ENCODE assay signal across 1 fruit fly cellular context in genomic region chr3L:733845-734697, dm6.
TF ChIP-seq lines count a peak whose summit lies in the region.

No protein-coding gene starts in this region.

TF ChIP-seq in whole organism, embryonic, 481 proteins besides CTCF, POLR2A, EP300 and RAD21 (continued from another document):
- TF ChIP-seq CG7271 (tag; optimal IDR thresholded peaks at IDR 0.05; lab: Kevin White, UChicago) (no peak), dmrt11E (tag; optimal IDR thresholded peaks at IDR 0.05; lab: Kevin White, UChicago) (peak; percentile 21), Jarid2 (GFP tag; optimal IDR thresholded peaks at IDR 0.05; lab: Kevin White, UChicago) (no peak), CG14667 (GFP tag; IDR thresholded peaks at IDR 0.05; lab: Robert Waterston, UW) (no peak), CG4854 (GFP tag; optimal IDR thresholded peaks at IDR 0.05; lab: Kevin White, UChicago) (no peak), Opbp (GFP tag; IDR thresholded peaks at IDR 0.05; lab: Robert Waterston, UW; ENCODE audit: partially characterized antibody) (no peak), CG6254 (GFP tag; optimal IDR thresholded peaks at IDR 0.05; lab: Kevin White, UChicago) (no peak), CG18619 (GFP tag; optimal IDR thresholded peaks at IDR 0.05; lab: Kevin White, UChicago) (no peak), CG12236 (GFP tag; optimal IDR thresholded peaks at IDR 0.05; lab: Kevin White, UChicago) (no peak), stwl (tag; optimal IDR thresholded peaks at IDR 0.05; lab: Kevin White, UChicago) (no peak), insv (GFP tag; optimal IDR thresholded peaks at IDR 0.05; lab: Kevin White, UChicago) (no peak), CG13123 (GFP tag; optimal IDR thresholded peaks at IDR 0.05; lab: Kevin White, UChicago) (no peak), HLH3B (GFP tag; IDR thresholded peaks at IDR 0.05; lab: Robert Waterston, UW) (no peak), eve (GFP tag; optimal IDR thresholded peaks at IDR 0.05; lab: Kevin White, UChicago) (peak in 1 of 2 experiments; percentile 45), CG42726 (GFP tag; IDR thresholded peaks at IDR 0.05; lab: Robert Waterston, UW; ENCODE audit: partially characterized antibody) (no peak), Oaz (GFP tag; IDR thresholded peaks at IDR 0.05; lab: Robert Waterston, UW) (no peak), CG13775 (GFP tag; optimal IDR thresholded peaks at IDR 0.05; lab: Kevin White, UChicago) (no peak), Ptx1 (GFP tag; IDR thresholded peaks at IDR 0.05; lab: Robert Waterston, UW) (peak; percentile 31; the same call in 1 of the 2 replicates), CG3407 (GFP tag; optimal IDR thresholded peaks at IDR 0.05; lab: Kevin White, UChicago) (no peak), CG4282 (GFP tag; optimal IDR thresholded peaks at IDR 0.05; lab: Kevin White, UChicago) (no peak), Trl (optimal IDR thresholded peaks at IDR 0.05; lab: Kevin White, UChicago) (no peak), Trl (GFP tag; optimal IDR thresholded peaks at IDR 0.05; lab: Kevin White, UChicago) (no peak), CG12744 (GFP tag; optimal IDR thresholded peaks at IDR 0.05; lab: Kevin White, UChicago) (no peak), Xrp1 (GFP tag; IDR thresholded peaks at IDR 0.05; lab: Robert Waterston, UW) (no peak), C15 (GFP tag; IDR thresholded peaks at IDR 0.05; lab: Robert Waterston, UW) (no peak), CG10979 (tag; optimal IDR thresholded peaks at IDR 0.05; lab: Kevin White, UChicago) (peak; percentile 42), schlank (tag; optimal IDR thresholded peaks at IDR 0.05; lab: Kevin White, UChicago) (no peak), odd (GFP tag; optimal IDR thresholded peaks at IDR 0.05; lab: Kevin White, UChicago) (no peak), ro (GFP tag; IDR thresholded peaks at IDR 0.05; lab: Robert Waterston, UW) (no peak), Spps (tag; optimal IDR thresholded peaks at IDR 0.05; lab: Kevin White, UChicago) (no peak), CG1603 (tag; optimal IDR thresholded peaks at IDR 0.05; lab: Kevin White, UChicago) (peak; percentile 5), CG30020 (tag; optimal IDR thresholded peaks at IDR 0.05; lab: Kevin White, UChicago) (no peak), E2f1 (GFP tag; IDR thresholded peaks at IDR 0.05; lab: Robert Waterston, UW) (peak; percentile 15; the same call in 1 of the 2 replicates), CG11093 (GFP tag; IDR thresholded peaks at IDR 0.05; lab: Robert Waterston, UW) (no peak), sug (tag; optimal IDR thresholded peaks at IDR 0.05; lab: Kevin White, UChicago) (no peak), CG43689 (GFP tag; IDR thresholded peaks at IDR 0.05; lab: Robert Waterston, UW) (no peak), Chrac-16 (GFP tag; optimal IDR thresholded peaks at IDR 0.05; lab: Kevin White, UChicago) (no peak), CG4328 (GFP tag; optimal IDR thresholded peaks at IDR 0.05; lab: Kevin White, UChicago) (no peak), gcm (GFP tag; optimal IDR thresholded peaks at IDR 0.05; lab: Kevin White, UChicago) (no peak), dan (GFP tag; IDR thresholded peaks at IDR 0.05; lab: Robert Waterston, UW) (no peak), br (optimal IDR thresholded peaks at IDR 0.05; lab: Kevin White, UChicago) (no peak), Sox102F (GFP tag; optimal IDR thresholded peaks at IDR 0.05; lab: Kevin White, UChicago) (peak; percentile 43), CG13894 (tag; optimal IDR thresholded peaks at IDR 0.05; lab: Kevin White, UChicago) (peak; percentile 67), Adf1 (GFP tag; IDR thresholded peaks at IDR 0.05; lab: Robert Waterston, UW) (no peak), CG7357 (GFP tag; IDR thresholded peaks at IDR 0.05; lab: Robert Waterston, UW) (no peak), Hey (tag; optimal IDR thresholded peaks at IDR 0.05; lab: Kevin White, UChicago) (no peak), Med (GFP tag; lab: Kevin White, UChicago) (peak; percentile 71), cato (GFP tag; optimal IDR thresholded peaks at IDR 0.05; lab: Kevin White, UChicago; ENCODE audit: borderline replicate concordance) (no peak), CG13287 (GFP tag; IDR thresholded peaks at IDR 0.05; lab: Robert Waterston, UW; ENCODE audit: partially characterized antibody) (no peak), Awh (GFP tag; IDR thresholded peaks at IDR 0.05; lab: Robert Waterston, UW) (peak; percentile 66; the same call in 1 of the 2 replicates), ken (GFP tag; IDR thresholded peaks at IDR 0.05; lab: Robert Waterston, UW) (no peak), onecut (GFP tag; IDR thresholded peaks at IDR 0.05; lab: Robert Waterston, UW) (peak; percentile 34), wdn (GFP tag; IDR thresholded peaks at IDR 0.05; lab: Robert Waterston, UW) (no peak), CG10147 (GFP tag; optimal IDR thresholded peaks at IDR 0.05; lab: Kevin White, UChicago) (no peak), HmgZ (tag; optimal IDR thresholded peaks at IDR 0.05; lab: Kevin White, UChicago) (no peak), Atf3 (GFP tag; optimal IDR thresholded peaks at IDR 0.05; lab: Kevin White, UChicago) (no peak), gcm2 (GFP tag; optimal IDR thresholded peaks at IDR 0.05; lab: Kevin White, UChicago) (no peak), chn (GFP tag; optimal IDR thresholded peaks at IDR 0.05; lab: Kevin White, UChicago) (no peak), seq (GFP tag; IDR thresholded peaks at IDR 0.05; lab: Robert Waterston, UW) (no peak), MTF-1 (GFP tag; optimal IDR thresholded peaks at IDR 0.05; lab: Kevin White, UChicago; ENCODE audit: borderline replicate concordance) (no peak), CG7556 (GFP tag; optimal IDR thresholded peaks at IDR 0.05; lab: Kevin White, UChicago) (peak; percentile 76), nau (GFP tag; optimal IDR thresholded peaks at IDR 0.05; lab: Kevin White, UChicago) (no peak), amos (GFP tag; IDR thresholded peaks at IDR 0.05; lab: Robert Waterston, UW; ENCODE audit: partially characterized antibody) (no peak), ap (GFP tag; IDR thresholded peaks at IDR 0.05; lab: Robert Waterston, UW) (no peak), CG12942 (GFP tag; optimal IDR thresholded peaks at IDR 0.05; lab: Kevin White, UChicago) (no peak), Atf6 (GFP tag; IDR thresholded peaks at IDR 0.05; lab: Robert Waterston, UW) (0 out of 2 replicates have a peak, but pooled peaks have one; percentile 31), CG7372 (GFP tag; IDR thresholded peaks at IDR 0.05; lab: Robert Waterston, UW) (peak; percentile 36; the same call in 1 of the 2 replicates), caup (GFP tag; optimal IDR thresholded peaks at IDR 0.05; lab: Kevin White, UChicago; ENCODE audit: severe bottlenecking) (no peak), NfI (GFP tag; optimal IDR thresholded peaks at IDR 0.05; lab: Kevin White, UChicago) (no peak), zen2 (GFP tag; IDR thresholded peaks at IDR 0.05; lab: Robert Waterston, UW; ENCODE audit: partially characterized antibody) (no peak), Sin3A (optimal IDR thresholded peaks at IDR 0.05; lab: Kevin White, UChicago) (no peak), CG8281 (tag; optimal IDR thresholded peaks at IDR 0.05; lab: Kevin White, UChicago) (no peak), cg (GFP tag; optimal IDR thresholded peaks at IDR 0.05; lab: Kevin White, UChicago) (no peak), CG31365 (tag; optimal IDR thresholded peaks at IDR 0.05; lab: Kevin White, UChicago) (no peak), maf-S (GFP tag; optimal IDR thresholded peaks at IDR 0.05; lab: Kevin White, UChicago) (no peak), CG1233 (GFP tag; optimal IDR thresholded peaks at IDR 0.05; lab: Kevin White, UChicago) (no peak), CG3726 (GFP tag; IDR thresholded peaks at IDR 0.05; lab: Robert Waterston, UW) (no peak), CG9797 (GFP tag; optimal IDR thresholded peaks at IDR 0.05; lab: Kevin White, UChicago) (no peak), CG9817 (tag; optimal IDR thresholded peaks at IDR 0.05; lab: Kevin White, UChicago) (no peak), Blimp-1 (GFP tag; optimal IDR thresholded peaks at IDR 0.05; lab: Kevin White, UChicago) (no peak), inv (GFP tag; IDR thresholded peaks at IDR 0.05; lab: Robert Waterston, UW; ENCODE audit: partially characterized antibody) (no peak), H2.0 (GFP tag; IDR thresholded peaks at IDR 0.05; lab: Robert Waterston, UW) (no peak), ase (GFP tag; IDR thresholded peaks at IDR 0.05; lab: Robert Waterston, UW) (no peak), Dad (GFP tag; optimal IDR thresholded peaks at IDR 0.05; lab: Kevin White, UChicago) (no peak), Bteb2 (GFP tag; optimal IDR thresholded peaks at IDR 0.05; lab: Kevin White, UChicago) (no peak), CG1832 (GFP tag; optimal IDR thresholded peaks at IDR 0.05; lab: Kevin White, UChicago) (no peak), CG12155 (GFP tag; optimal IDR thresholded peaks at IDR 0.05; lab: Kevin White, UChicago) (no peak), D19A (tag; optimal IDR thresholded peaks at IDR 0.05; lab: Kevin White, UChicago) (no peak), CG8924 (tag; optimal IDR thresholded peaks at IDR 0.05; lab: Kevin White, UChicago) (peak; percentile 21), tap (tag; optimal IDR thresholded peaks at IDR 0.05; lab: Kevin White, UChicago) (no peak), CG5953 (GFP tag; IDR thresholded peaks at IDR 0.05; lab: Robert Waterston, UW) (no peak), Kr (GFP tag; optimal IDR thresholded peaks at IDR 0.05; lab: Kevin White, UChicago) (no peak), CG9727 (GFP tag; optimal IDR thresholded peaks at IDR 0.05; lab: Kevin White, UChicago) (peak; percentile 55), Sry-δ (GFP tag; optimal IDR thresholded peaks at IDR 0.05; lab: Kevin White, UChicago) (no peak), CG14860 (GFP tag; IDR thresholded peaks at IDR 0.05; lab: Robert Waterston, UW; ENCODE audit: partially characterized antibody) (no peak), CG30403 (GFP tag; optimal IDR thresholded peaks at IDR 0.05; lab: Kevin White, UChicago) (peak; percentile 42), Dll (GFP tag; IDR thresholded peaks at IDR 0.05; lab: Robert Waterston, UW; ENCODE audit: partially characterized antibody) (no peak), sd (tag; optimal IDR thresholded peaks at IDR 0.05; lab: Kevin White, UChicago) (peak; percentile 45), CG12299 (tag; optimal IDR thresholded peaks at IDR 0.05; lab: Kevin White, UChicago) (no peak), Poxn (GFP tag; IDR thresholded peaks at IDR 0.05; lab: Robert Waterston, UW) (no peak), CG17361 (GFP tag; IDR thresholded peaks at IDR 0.05; lab: Robert Waterston, UW) (peak; percentile 71), knrl (GFP tag; IDR thresholded peaks at IDR 0.05; lab: Robert Waterston, UW; ENCODE audit: partially characterized antibody) (no peak), jing (GFP tag; optimal IDR thresholded peaks at IDR 0.05; lab: Kevin White, UChicago) (no peak), CoRest (tag; optimal IDR thresholded peaks at IDR 0.05; lab: Kevin White, UChicago) (peak; percentile 45), CG15073 (GFP tag; optimal IDR thresholded peaks at IDR 0.05; lab: Kevin White, UChicago) (no peak), CG31224 (GFP tag; IDR thresholded peaks at IDR 0.05; lab: Robert Waterston, UW) (no peak), sisA (GFP tag; IDR thresholded peaks at IDR 0.05; lab: Robert Waterston, UW) (no peak), phol (tag; optimal IDR thresholded peaks at IDR 0.05; lab: Kevin White, UChicago) (peak; percentile 24), gro (GFP tag; optimal IDR thresholded peaks at IDR 0.05; lab: Kevin White, UChicago) (no peak), fd64A (GFP tag; optimal IDR thresholded peaks at IDR 0.05; lab: Kevin White, UChicago) (no peak), CG14014 (GFP tag; IDR thresholded peaks at IDR 0.05; lab: Robert Waterston, UW) (no peak), CG17186 (GFP tag; optimal IDR thresholded peaks at IDR 0.05; lab: Kevin White, UChicago) (no peak), Lpt (GFP tag; optimal IDR thresholded peaks at IDR 0.05; lab: Kevin White, UChicago) (no peak), Side (GFP tag; optimal IDR thresholded peaks at IDR 0.05; lab: Kevin White, UChicago) (no peak), mam (GFP tag; optimal IDR thresholded peaks at IDR 0.05; lab: Kevin White, UChicago) (peak; percentile 9), B-H2 (GFP tag; optimal IDR thresholded peaks at IDR 0.05; lab: Kevin White, UChicago) (no peak), usp (GFP tag; optimal IDR thresholded peaks at IDR 0.05; lab: Kevin White, UChicago) (no peak), MBD-R2 (GFP tag; IDR thresholded peaks at IDR 0.05; lab: Robert Waterston, UW) (no peak), CG9876 (GFP tag; optimal IDR thresholded peaks at IDR 0.05; lab: Kevin White, UChicago) (no peak)
